Worm (Caenorhabditis elegans) whole organism, L1 larva: Measurements from ENCODE around the gene srd-39.

Experiments
- C04F5.9 ChIP-seq: sonication (generic microtip); optimal IDR thresholded peaks from 2 replicates; lab custom pipeline; 2016; ENCODE audit warnings: missing genetic modification characterization, missing compliant biosample characterization
- C16A3.4 ChIP-seq: fragments of 150-350 bp; optimal IDR thresholded peaks from 2 replicates; lab custom pipeline; 2014; ENCODE audit warnings: missing biosample characterization, missing genetic modification characterization
- Y116A8C.19 ChIP-seq: sonication (generic microtip); optimal IDR thresholded peaks from 2 replicates; lab custom pipeline; 2016; ENCODE audit warnings: missing compliant biosample characterization, missing genetic modification characterization, borderline replicate concordance
- aha-1 ChIP-seq: fragments of 150-350 bp; optimal IDR thresholded peaks from 2 replicates; lab custom pipeline; 2014; ENCODE audit warnings: missing biosample characterization, missing genetic modification characterization
- alr-1 ChIP-seq: fragments of 200-800 bp; sonication (Bioruptor generic); optimal IDR thresholded peaks from 2 replicates; lab custom pipeline; 2018; ENCODE audit warnings: borderline replicate concordance, mild to moderate bottlenecking, missing genetic modification characterization, missing compliant biosample characterization
- aly-2 ChIP-seq: fragments of 150-350 bp; optimal IDR thresholded peaks from 2 replicates; lab custom pipeline; 2014; ENCODE audit warnings: missing biosample characterization, missing genetic modification characterization
- blmp-1 ChIP-seq: fragments of 150-350 bp; optimal IDR thresholded peaks from 2 replicates; lab custom pipeline; 2014; ENCODE audit warnings: missing biosample characterization, missing genetic modification characterization
- dpl-1 ChIP-seq, 3 experiments: fragments of 150-350 bp in 2 of 3; sonication (generic microtip) in 1 of 3; optimal IDR thresholded peaks; 2 replicates each; lab custom pipeline; 2014 to 2017; ENCODE audit warnings: missing biosample characterization in 3 of 3, missing genetic modification characterization in 3 of 3, missing genetic modification reagents in 3 of 3
- dsc-1 ChIP-seq: sonication (generic microtip); optimal IDR thresholded peaks from 2 replicates; lab custom pipeline; 2016; ENCODE audit warnings: mild to moderate bottlenecking, missing genetic modification characterization, missing compliant biosample characterization
- efl-1 ChIP-seq, 4 experiments: fragments of 150-350 bp; optimal IDR thresholded peaks in 3 of 4; peaks in 1 of 4; 1 replicate in 1 of 4; 2 replicates in 3 of 4; lab custom pipeline; 2014; ENCODE audit warnings: missing biosample characterization in 2 of 4, missing genetic modification characterization in 2 of 4, missing genetic modification reagents in 2 of 4
- elt-3 ChIP-seq, 6 experiments: fragments of 150-350 bp in 1 of 6; sonication (generic microtip); optimal IDR thresholded peaks; 2 replicates each; lab custom pipeline; 2017 to 2018; ENCODE audit warnings: missing biosample characterization in 6 of 6, missing genetic modification characterization in 6 of 6, inconsistent platforms in 1 of 6
- fkh-10 ChIP-seq: sonication (generic microtip); optimal IDR thresholded peaks from 2 replicates; lab custom pipeline; 2017; ENCODE audit warnings: missing biosample characterization, missing genetic modification reagents, missing genetic modification characterization
- fkh-8 ChIP-seq: sonication (generic microtip); optimal IDR thresholded peaks from 2 replicates; lab custom pipeline; 2016; ENCODE audit warnings: mild to moderate bottlenecking, missing genetic modification characterization, missing compliant biosample characterization
- fos-1 ChIP-seq: fragments of 150-350 bp; optimal IDR thresholded peaks from 2 replicates; lab custom pipeline; 2014; ENCODE audit warnings: missing biosample characterization, missing genetic modification characterization
- grh-1 ChIP-seq: fragments of 200-800 bp; sonication (Bioruptor generic); IDR thresholded peaks from 2 replicates; pipeline ENCODE4 v1.3.6; 2022; ENCODE audit warnings: missing genetic modification reagents, missing genetic modification characterization, missing compliant biosample characterization
- hlh-4 ChIP-seq: sonication (generic microtip); optimal IDR thresholded peaks from 2 replicates; lab custom pipeline; 2016; ENCODE audit warnings: mild to moderate bottlenecking, missing genetic modification characterization, missing compliant biosample characterization
- hpl-2 ChIP-seq: fragments of 150-350 bp; optimal IDR thresholded peaks from 2 replicates; lab custom pipeline; 2014; ENCODE audit warnings: missing biosample characterization, missing genetic modification reagents, missing genetic modification characterization
- irx-1 ChIP-seq: sonication (generic microtip); optimal IDR thresholded peaks from 2 replicates; lab custom pipeline; 2016; ENCODE audit warnings: missing genetic modification characterization, missing compliant biosample characterization
- isw-1 ChIP-seq: fragments of 200-800 bp; sonication (Bioruptor generic); IDR thresholded peaks from 2 replicates; pipeline ENCODE4 v1.3.6; 2022; ENCODE audit warnings: missing genetic modification characterization, missing compliant biosample characterization
- jun-1 ChIP-seq: fragments of 150-350 bp; optimal IDR thresholded peaks from 2 replicates; lab custom pipeline; 2014; ENCODE audit warnings: missing biosample characterization, missing genetic modification reagents, missing genetic modification characterization
- lin-13 ChIP-seq: fragments of 150-350 bp; optimal IDR thresholded peaks from 2 replicates; lab custom pipeline; 2014; ENCODE audit warnings: missing biosample characterization, missing genetic modification reagents, missing genetic modification characterization
- lin-14 ChIP-seq: fragments of 200-800 bp; sonication (Bioruptor generic); optimal IDR thresholded peaks from 2 replicates; lab custom pipeline; 2018; ENCODE audit warnings: mild to moderate bottlenecking, missing genetic modification characterization, moderate library complexity, missing compliant biosample characterization
- lin-15B ChIP-seq: fragments of 150-350 bp; sonication (generic microtip); optimal IDR thresholded peaks from 3 replicates; lab custom pipeline; 2014; ENCODE audit warnings: missing biosample characterization, missing genetic modification characterization
- lir-3 ChIP-seq: sonication (generic microtip); optimal IDR thresholded peaks from 2 replicates; lab custom pipeline; 2016; ENCODE audit warnings: mild to moderate bottlenecking, missing genetic modification characterization, moderate library complexity, missing compliant biosample characterization; ENCODE audit not compliant: poor library complexity
- lsy-2 ChIP-seq, 2 experiments: fragments of 150-350 bp; optimal IDR thresholded peaks; 2 replicates each; lab custom pipeline; 2014; ENCODE audit warnings: missing biosample characterization in 2 of 2, missing genetic modification characterization in 2 of 2
- mab-9 ChIP-seq: fragments of 200-800 bp; sonication (Bioruptor generic); IDR thresholded peaks from 2 replicates; pipeline ENCODE4 v1.3.6; 2022; ENCODE audit warnings: missing genetic modification reagents, missing genetic modification characterization, missing compliant biosample characterization
- mef-2 ChIP-seq: fragments of 150-350 bp; optimal IDR thresholded peaks from 2 replicates; lab custom pipeline; 2014; ENCODE audit warnings: missing biosample characterization, missing genetic modification characterization
- nhr-11 ChIP-seq: fragments of 150-350 bp; optimal IDR thresholded peaks from 2 replicates; lab custom pipeline; 2014; ENCODE audit warnings: missing biosample characterization, missing genetic modification characterization
- nhr-12 ChIP-seq: sonication (generic microtip); optimal IDR thresholded peaks from 2 replicates; lab custom pipeline; 2017; ENCODE audit warnings: missing biosample characterization, missing genetic modification characterization
- nhr-20 ChIP-seq: sonication (generic microtip); optimal IDR thresholded peaks from 2 replicates; lab custom pipeline; 2016; ENCODE audit warnings: mild to moderate bottlenecking, missing genetic modification characterization, missing compliant biosample characterization
- nhr-47 ChIP-seq: sonication (generic microtip); optimal IDR thresholded peaks from 2 replicates; lab custom pipeline; 2016; ENCODE audit warnings: mild to moderate bottlenecking, missing genetic modification characterization, moderate library complexity, missing compliant biosample characterization
- nhr-71 ChIP-seq: sonication (generic microtip); optimal IDR thresholded peaks from 2 replicates; lab custom pipeline; 2016; ENCODE audit warnings: mild to moderate bottlenecking, missing genetic modification characterization, moderate library complexity, missing compliant biosample characterization
- nhr-84 ChIP-seq: sonication (generic microtip); optimal IDR thresholded peaks from 2 replicates; lab custom pipeline; 2017; ENCODE audit warnings: missing biosample characterization, missing genetic modification characterization
- nhr-90 ChIP-seq: sonication (generic microtip); optimal IDR thresholded peaks from 2 replicates; lab custom pipeline; 2016; ENCODE audit warnings: mild to moderate bottlenecking, missing genetic modification characterization, missing compliant biosample characterization; ENCODE audit not compliant: poor library complexity
- pag-3 ChIP-seq: sonication (generic microtip); optimal IDR thresholded peaks from 2 replicates; lab custom pipeline; 2017; ENCODE audit warnings: missing genetic modification characterization, mild to moderate bottlenecking, missing compliant biosample characterization, antibody characterized with exemption, borderline replicate concordance; ENCODE audit not compliant: insufficient read depth
- pax-3 ChIP-seq: fragments of 200-800 bp; sonication (Bioruptor generic); optimal IDR thresholded peaks from 2 replicates; lab custom pipeline; 2018; ENCODE audit warnings: mild to moderate bottlenecking, missing genetic modification characterization, moderate library complexity, missing compliant biosample characterization
- pqm-1 ChIP-seq: sonication (generic microtip); optimal IDR thresholded peaks from 3 replicates; lab custom pipeline; 2017; ENCODE audit warnings: missing biosample characterization, missing genetic modification characterization
- rnt-1 ChIP-seq: sonication (generic microtip); optimal IDR thresholded peaks from 2 replicates; lab custom pipeline; 2016; ENCODE audit warnings: mild to moderate bottlenecking, missing genetic modification characterization, moderate library complexity, missing compliant biosample characterization
- snu-23 ChIP-seq: sonication (generic microtip); optimal IDR thresholded peaks from 2 replicates; lab custom pipeline; 2016; ENCODE audit warnings: missing genetic modification characterization, missing compliant biosample characterization
- sox-4 ChIP-seq: sonication (generic microtip); optimal IDR thresholded peaks from 2 replicates; lab custom pipeline; 2016; ENCODE audit warnings: missing genetic modification characterization, missing compliant biosample characterization
- sptf-1 ChIP-seq: fragments of 150-350 bp; optimal IDR thresholded peaks from 2 replicates; lab custom pipeline; 2014; ENCODE audit warnings: missing biosample characterization, missing genetic modification characterization
- swsn-7 ChIP-seq: sonication (generic microtip); optimal IDR thresholded peaks from 2 replicates; lab custom pipeline; 2016; ENCODE audit warnings: missing genetic modification characterization, missing compliant biosample characterization
- tbx-2 ChIP-seq: sonication (generic microtip); optimal IDR thresholded peaks from 2 replicates; lab custom pipeline; 2016; ENCODE audit warnings: missing genetic modification characterization, missing compliant biosample characterization
- tlp-1 ChIP-seq: fragments of 150-350 bp; optimal IDR thresholded peaks from 2 replicates; lab custom pipeline; 2014; ENCODE audit warnings: missing biosample characterization, missing genetic modification characterization
- unc-130 ChIP-seq: fragments of 150-350 bp; optimal IDR thresholded peaks from 2 replicates; lab custom pipeline; 2017; ENCODE audit warnings: missing biosample characterization, missing genetic modification characterization, inconsistent platforms
- unc-30 ChIP-seq: sonication (generic microtip); optimal IDR thresholded peaks from 2 replicates; lab custom pipeline; 2017; ENCODE audit warnings: missing biosample characterization, missing genetic modification characterization
- unc-86 ChIP-seq: sonication (generic microtip); optimal IDR thresholded peaks from 2 replicates; lab custom pipeline; 2016; ENCODE audit warnings: missing genetic modification characterization, missing compliant biosample characterization
- vab-15 ChIP-seq: sonication (generic microtip); optimal IDR thresholded peaks from 2 replicates; lab custom pipeline; 2017; ENCODE audit warnings: missing genotype, mild to moderate bottlenecking, missing genetic modification characterization, missing compliant biosample characterization
- xbp-1 ChIP-seq: sonication (generic microtip); optimal IDR thresholded peaks from 2 replicates; lab custom pipeline; 2016; ENCODE audit warnings: missing genetic modification characterization, missing compliant biosample characterization
- ztf-11 ChIP-seq, 2 experiments: sonication (generic microtip); optimal IDR thresholded peaks; 2 replicates each; lab custom pipeline; 2016 to 2017; ENCODE audit warnings: missing genetic modification characterization in 2 of 2, missing biosample characterization in 1 of 2, missing compliant biosample characterization in 1 of 2

The srd-39 gene

DNA sequence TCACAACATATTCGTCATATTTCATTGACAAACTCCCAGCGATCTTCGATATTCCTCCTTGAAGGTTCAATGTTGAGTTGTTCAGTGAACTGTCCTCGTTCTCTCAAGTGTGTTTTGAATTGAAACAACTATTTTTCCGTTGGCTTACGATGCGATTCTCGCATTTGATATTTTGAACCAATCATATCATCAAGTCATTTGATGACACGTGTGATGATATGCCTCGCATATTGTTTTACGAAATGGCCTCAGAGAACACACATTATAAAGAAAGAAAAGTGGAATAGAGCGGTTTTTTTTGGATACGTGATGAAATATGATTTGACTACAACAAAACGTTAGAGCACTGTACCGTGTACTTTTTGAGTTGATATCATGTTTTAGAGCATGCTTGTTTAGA is 48.0 kb upstream of the srd-39 start (continued):
- no peak for TF ChIP-seq unc-86 (tag; lab: Kevin White, UChicago)
- peak in 5 of 6 experiments; percentile 22 to 96 (median 69) for TF ChIP-seq elt-3 (tag; optimal IDR thresholded peaks at IDR 0.05; lab: Kevin White, UChicago)
- TF ChIP-seq lin-13 = peak; percentile 33
- TF ChIP-seq nhr-47 = peak; percentile 62
- no peak for TF ChIP-seq aly-2 (tag; lab: Kevin White, UChicago)
- TF ChIP-seq grh-1 (GFP tag; lab: Robert Waterston, UW) = peak; percentile 54
- no peak for TF ChIP-seq pag-3 (tag; lab: Kevin White, UChicago)
- no peak for TF ChIP-seq C04F5.9 (tag; lab: Kevin White, UChicago)
- peak; percentile 64 for TF ChIP-seq C16A3.4
- TF ChIP-seq unc-30 (tag; lab: Kevin White, UChicago) = no peak
- peak; percentile 86 for TF ChIP-seq snu-23 (GFP tag; lab: Kevin White, UChicago)
- no peak for TF ChIP-seq tlp-1 (tag; lab: Kevin White, UChicago)
- no peak for TF ChIP-seq sox-4
- TF ChIP-seq pqm-1 = no peak
- peak; percentile 71 for TF ChIP-seq blmp-1 (tag; lab: Kevin White, UChicago)
- no peak for TF ChIP-seq sptf-1 (tag; lab: Kevin White, UChicago)
- TF ChIP-seq lin-14 = peak; percentile 77
- peak; percentile 20 for TF ChIP-seq xbp-1
- TF ChIP-seq nhr-20 (tag; lab: Kevin White, UChicago) = peak; percentile 91
- TF ChIP-seq tbx-2 (tag; lab: Kevin White, UChicago) = peak; percentile 82
- TF ChIP-seq lsy-2 (tag; optimal IDR thresholded peaks at IDR 0.05; lab: Kevin White, UChicago) = peak; percentile 35 to 44
- TF ChIP-seq nhr-11 (tag; lab: Kevin White, UChicago) = no peak
- no peak for TF ChIP-seq aha-1 (tag; lab: Kevin White, UChicago)
- TF ChIP-seq hlh-4 = no peak
- TF ChIP-seq Y116A8C.19 (tag; lab: Kevin White, UChicago) = no peak
- TF ChIP-seq rnt-1 = peak; percentile 11
- TF ChIP-seq mef-2 (tag; lab: Kevin White, UChicago) = no peak
- no peak for TF ChIP-seq nhr-84 (tag; lab: Kevin White, UChicago)
- TF ChIP-seq lin-15B (tag; lab: Kevin White, UChicago) = no peak
- TF ChIP-seq nhr-90 = peak; percentile 84
- no peak for TF ChIP-seq alr-1 (tag; lab: Kevin White, UChicago)
- no peak for TF ChIP-seq pax-3 (tag; lab: Kevin White, UChicago)
- TF ChIP-seq ztf-11 (tag; optimal IDR thresholded peaks at IDR 0.05; lab: Kevin White, UChicago) = no peak
- no peak for TF ChIP-seq fos-1
- peak; percentile 25 for TF ChIP-seq lir-3 (tag; lab: Kevin White, UChicago)
- no peak for TF ChIP-seq nhr-12
- TF ChIP-seq unc-130 = peak; percentile 6
- TF ChIP-seq hpl-2 (GFP tag; lab: Kevin White, UChicago) = no peak
- TF ChIP-seq irx-1 (tag; lab: Kevin White, UChicago) = no peak
- TF ChIP-seq mab-9 (GFP tag; lab: Robert Waterston, UW) = no peak

DNA sequence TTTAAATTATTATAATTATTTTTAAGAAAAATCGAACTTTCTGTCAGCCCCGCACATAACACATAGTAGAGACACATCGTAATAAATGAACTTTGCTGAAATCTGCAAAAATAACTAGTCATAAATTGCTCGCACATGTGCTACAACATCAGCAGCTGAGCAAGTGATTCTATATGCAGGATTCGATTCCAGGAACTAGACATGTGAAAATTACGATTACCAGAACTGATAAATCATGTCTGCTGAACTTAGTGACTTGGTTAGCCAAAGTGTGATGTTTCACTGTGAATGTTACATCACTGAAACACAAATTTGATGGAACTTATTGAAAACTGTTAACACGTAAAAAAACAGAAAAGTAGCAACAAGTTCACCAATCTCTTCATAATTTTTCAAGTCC is 46.8 kb upstream of the srd-39 start:
- TF ChIP-seq aha-1 (tag; lab: Kevin White, UChicago) (no peak), snu-23 (GFP tag; lab: Kevin White, UChicago) (no peak), nhr-71 (tag; lab: Kevin White, UChicago) (peak; percentile 61), nhr-11 (tag; lab: Kevin White, UChicago) (peak; percentile 29), isw-1 (GFP tag; lab: Robert Waterston, UW) (no peak), mab-9 (GFP tag; lab: Robert Waterston, UW) (no peak), Y116A8C.19 (tag; lab: Kevin White, UChicago) (no peak), jun-1 (tag; lab: Kevin White, UChicago) (no peak), unc-86 (tag; lab: Kevin White, UChicago) (no peak), ztf-11 (tag; optimal IDR thresholded peaks at IDR 0.05; lab: Kevin White, UChicago) (no peak), vab-15 (no peak), alr-1 (tag; lab: Kevin White, UChicago) (no peak), fkh-10 (GFP tag; lab: Kevin White, UChicago) (no peak), unc-30 (tag; lab: Kevin White, UChicago) (no peak), fkh-8 (tag; lab: Kevin White, UChicago) (peak; percentile 60), elt-3 (tag; optimal IDR thresholded peaks at IDR 0.05; lab: Kevin White, UChicago) (no peak), lsy-2 (tag; optimal IDR thresholded peaks at IDR 0.05; lab: Kevin White, UChicago) (no peak), nhr-47 (peak; percentile 61), unc-130 (no peak), dpl-1 (GFP tag; optimal IDR thresholded peaks at IDR 0.05; lab: Kevin White, UChicago) (no peak), efl-1 (optimal IDR thresholded peaks at IDR 0.05; lab: Kevin White, UChicago) (no peak), efl-1 (GFP tag; optimal IDR thresholded peaks at IDR 0.05 in 1 of 2; lab: Kevin White, UChicago) (peak in 1 of 2 experiments; percentile 2), tlp-1 (tag; lab: Kevin White, UChicago) (no peak), dsc-1 (tag; lab: Kevin White, UChicago) (no peak), swsn-7 (no peak), hlh-4 (peak; percentile 98)
